Worm (Caenorhabditis elegans) whole organism, L2 larva: ENCODE results near the gene F25E5.8.
A peak's percentile ranks its signal among the peaks of the same experiment; 100 is the strongest.

Source experiments
- C34F6.9 ChIP-seq: fragments of 150-350 bp; optimal IDR thresholded peaks from 2 replicates; lab custom pipeline; 2014; ENCODE audit warnings: missing biosample characterization, missing genetic modification characterization
- R02D3.7 ChIP-seq: fragments of 150-350 bp; optimal IDR thresholded peaks from 2 replicates; lab custom pipeline; 2014; ENCODE audit warnings: missing biosample characterization, missing genetic modification characterization
- Y55F3AM.14 ChIP-seq: fragments of 200-800 bp; sonication (Bioruptor generic); optimal IDR thresholded peaks from 2 replicates; lab custom pipeline; 2018; ENCODE audit warnings: mild to moderate bottlenecking, missing genetic modification characterization, missing compliant biosample characterization
- ZK546.5 ChIP-seq: sonication (generic microtip); optimal IDR thresholded peaks from 2 replicates; lab custom pipeline; 2017; ENCODE audit warnings: missing biosample characterization, missing genetic modification characterization
- alr-1 ChIP-seq: fragments of 150-350 bp; optimal IDR thresholded peaks from 2 replicates; lab custom pipeline; 2014; ENCODE audit warnings: missing biosample characterization, missing genetic modification characterization
- ama-1 ChIP-seq: fragments of 150-350 bp; optimal IDR thresholded peaks from 2 replicates; lab custom pipeline; 2018; ENCODE audit warnings: inconsistent platforms
- blmp-1 ChIP-seq: sonication (generic microtip); optimal IDR thresholded peaks from 2 replicates; lab custom pipeline; 2017; ENCODE audit warnings: missing genetic modification characterization, mild to moderate bottlenecking, missing compliant biosample characterization, antibody characterized with exemption, moderate library complexity; ENCODE audit not compliant: insufficient read depth
- ceh-16 ChIP-seq: fragments of 150-350 bp; optimal IDR thresholded peaks from 2 replicates; lab custom pipeline; 2014; ENCODE audit warnings: missing biosample characterization, missing genetic modification characterization
- ceh-82 ChIP-seq: fragments of 150-350 bp; optimal IDR thresholded peaks from 2 replicates; lab custom pipeline; 2014; ENCODE audit warnings: missing biosample characterization, missing genetic modification characterization
- crh-2 ChIP-seq: sonication (generic microtip); optimal IDR thresholded peaks from 2 replicates; lab custom pipeline; 2017; ENCODE audit warnings: missing biosample characterization, missing genetic modification characterization
- elt-3 ChIP-seq: sonication (generic microtip); optimal IDR thresholded peaks from 2 replicates; lab custom pipeline; 2017; ENCODE audit warnings: missing biosample characterization, missing genetic modification characterization
- fos-1 ChIP-seq: fragments of 150-350 bp; optimal IDR thresholded peaks from 2 replicates; lab custom pipeline; 2014; ENCODE audit warnings: missing biosample characterization, missing genetic modification characterization
- gmeb-1 ChIP-seq: fragments of 150-350 bp; optimal IDR thresholded peaks from 2 replicates; lab custom pipeline; 2014; ENCODE audit warnings: missing biosample characterization, missing genetic modification characterization
- lin-39 ChIP-seq: fragments of 150-350 bp; optimal IDR thresholded peaks from 2 replicates; lab custom pipeline; 2014; ENCODE audit warnings: missing biosample characterization, missing genetic modification reagents, missing genetic modification characterization
- lsy-2 ChIP-seq, 2 experiments: fragments of 150-350 bp in 1 of 2; sonication (generic microtip) in 1 of 2; optimal IDR thresholded peaks; 2 replicates each; lab custom pipeline; 2014 to 2017; ENCODE audit warnings: missing biosample characterization in 2 of 2, missing genetic modification characterization in 2 of 2
- nhr-21 ChIP-seq: fragments of 150-350 bp; optimal IDR thresholded peaks from 2 replicates; lab custom pipeline; 2014; ENCODE audit warnings: missing biosample characterization, missing genetic modification characterization
- nhr-237 ChIP-seq: fragments of 150-350 bp; optimal IDR thresholded peaks from 2 replicates; lab custom pipeline; 2014; ENCODE audit warnings: missing biosample characterization, missing genetic modification characterization
- nhr-25 ChIP-seq: fragments of 150-350 bp; sonication (generic microtip); optimal IDR thresholded peaks from 3 replicates; lab custom pipeline; 2014; ENCODE audit warnings: missing biosample characterization, missing genetic modification characterization
- nhr-6 ChIP-seq: fragments of 150-350 bp; optimal IDR thresholded peaks from 2 replicates; lab custom pipeline; 2014; ENCODE audit warnings: missing biosample characterization, missing genetic modification characterization
- nhr-77 ChIP-seq: fragments of 150-350 bp; optimal IDR thresholded peaks from 2 replicates; lab custom pipeline; 2014; ENCODE audit warnings: missing biosample characterization, missing genetic modification characterization
- peb-1 ChIP-seq: fragments of 150-350 bp; optimal IDR thresholded peaks from 2 replicates; lab custom pipeline; 2014; ENCODE audit warnings: missing biosample characterization, missing genetic modification characterization
- sem-4 ChIP-seq: fragments of 150-350 bp; optimal IDR thresholded peaks from 2 replicates; lab custom pipeline; 2014; ENCODE audit warnings: missing biosample characterization, missing genetic modification reagents, missing genetic modification characterization
- skn-1 ChIP-seq: sonication (generic microtip); optimal IDR thresholded peaks from 2 replicates; lab custom pipeline; 2017; ENCODE audit warnings: missing biosample characterization, missing genetic modification characterization
- sma-3 ChIP-seq: sonication (generic microtip); optimal IDR thresholded peaks from 2 replicates; lab custom pipeline; 2016; ENCODE audit warnings: missing genetic modification reagents, missing genetic modification characterization, missing compliant biosample characterization
- sma-9 ChIP-seq, 2 experiments: fragments of 150-350 bp in 1 of 2; sonication (generic microtip) in 1 of 2; optimal IDR thresholded peaks; 2 replicates each; lab custom pipeline; 2014 to 2016; ENCODE audit warnings: missing genetic modification characterization in 2 of 2, mild to moderate bottlenecking in 1 of 2, missing biosample characterization in 1 of 2, missing compliant biosample characterization in 1 of 2, missing genetic modification reagents in 1 of 2, moderate library complexity in 1 of 2
- unc-39 ChIP-seq: fragments of 150-350 bp; optimal IDR thresholded peaks from 2 replicates; lab custom pipeline; 2014; ENCODE audit warnings: missing biosample characterization, missing genetic modification characterization
- unc-55 ChIP-seq: fragments of 150-350 bp; sonication (generic microtip); optimal IDR thresholded peaks from 3 replicates; lab custom pipeline; 2014; ENCODE audit warnings: missing biosample characterization, missing genetic modification reagents, missing genetic modification characterization
- unc-62 ChIP-seq: fragments of 150-350 bp; optimal IDR thresholded peaks from 2 replicates; lab custom pipeline; 2014; ENCODE audit warnings: missing biosample characterization, missing genetic modification reagents, missing genetic modification characterization
- ztf-1 ChIP-seq: fragments of 200-800 bp; sonication (Bioruptor generic); conservative IDR thresholded peaks from 2 replicates; pipeline ENCODE4 v1.3.6; 2022; ENCODE audit warnings: missing genetic modification characterization, missing compliant biosample characterization
- ztf-11 ChIP-seq: sonication (generic microtip); optimal IDR thresholded peaks from 2 replicates; lab custom pipeline; 2017; ENCODE audit warnings: missing biosample characterization, missing genetic modification characterization
- ztf-4 ChIP-seq: fragments of 150-350 bp; optimal IDR thresholded peaks from 2 replicates; lab custom pipeline; 2014; ENCODE audit warnings: missing biosample characterization, missing genetic modification characterization

Gene F25E5.8

DNA sequence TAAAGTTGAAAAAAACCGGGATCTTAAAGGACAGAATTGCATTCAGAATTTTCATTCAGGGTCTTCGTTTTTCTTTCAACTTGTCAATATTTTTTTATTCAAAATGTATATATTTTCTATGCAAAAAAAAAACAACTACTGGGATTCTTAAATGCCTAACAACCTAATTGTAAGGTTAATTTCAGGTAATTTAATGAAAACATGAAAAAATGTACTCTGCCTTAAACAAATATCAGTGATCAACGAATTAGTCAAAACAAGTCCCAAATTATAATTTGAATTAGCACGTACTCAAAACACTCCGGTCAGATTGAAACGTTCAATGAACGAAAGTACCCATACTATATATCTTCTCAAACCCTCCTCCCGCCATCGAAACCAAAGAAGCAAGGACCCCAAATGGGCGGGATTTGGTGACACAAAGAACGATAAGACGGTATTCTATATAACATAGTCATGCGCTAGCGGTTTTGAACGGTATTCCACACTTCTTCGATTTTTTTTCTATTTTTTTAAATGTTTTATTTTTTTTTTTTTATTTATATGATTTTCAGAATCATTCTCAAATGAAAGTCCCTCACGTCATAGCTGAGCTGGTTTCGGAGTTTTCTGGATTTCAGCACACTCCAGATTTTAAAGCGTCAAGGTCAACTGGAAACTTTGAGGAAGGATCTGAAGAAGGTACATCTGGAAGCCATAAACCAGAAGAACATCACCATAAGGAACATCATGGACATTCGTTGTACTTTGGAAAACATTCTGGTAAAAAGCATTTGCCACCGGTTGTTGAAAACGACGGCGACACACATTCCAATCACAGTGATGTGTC, at the start of gene F25E5.8, which contains the start of gene ddo-2:
TSS of gene F25E5.8 (plus strand) at position 555 of the 829 bp plus-strand sequence.
TSS of gene ddo-2 (minus strand) at position 330 of the 829 bp plus-strand sequence.
- no peak for TF ChIP-seq Y55F3AM.14
- TF ChIP-seq lsy-2 (tag; optimal IDR thresholded peaks at IDR 0.05; lab: Kevin White, UChicago): no peak
- peak; percentile 1 for TF ChIP-seq sem-4
- no peak for TF ChIP-seq nhr-237 (tag; lab: Kevin White, UChicago)
- no peak for TF ChIP-seq ZK546.5 (tag; lab: Kevin White, UChicago)
- TF ChIP-seq sma-3 (GFP tag; lab: Kevin White, UChicago): peak; percentile 20
- no peak for TF ChIP-seq nhr-77 (tag; lab: Kevin White, UChicago)
- peak; percentile 59 for TF ChIP-seq nhr-25 (tag; lab: Kevin White, UChicago)
- TF ChIP-seq blmp-1 (tag; lab: Kevin White, UChicago): peak; percentile 38
- no peak for TF ChIP-seq ztf-1
- no peak for TF ChIP-seq elt-3 (tag; lab: Kevin White, UChicago)
- TF ChIP-seq ama-1: peak; percentile 87
- peak; percentile 30 for TF ChIP-seq nhr-21
- no peak for TF ChIP-seq skn-1 (tag; lab: Kevin White, UChicago)

- TF ChIP-seq elt-3 (tag; lab: Kevin White, UChicago) (no peak), fos-1 (peak; percentile 2), unc-55 (GFP tag; lab: Kevin White, UChicago) (peak; percentile 6), lin-39 (tag; lab: Kevin White, UChicago) (no peak)
Measured at ce11 chrV:7386052-7386573, 49.6 kb upstream of the F25E5.8 start, which contains the start of gene srp-6. srp-6 (minus strand) TSS chrV:7386102.

ce11 chrV:7387755-7388154, 48.0 kb upstream of the F25E5.8 start, which contains the start of gene C02H6.3:
C02H6.3 (minus strand) TSS chrV:7387855.
- TF ChIP-seq nhr-25 (tag; lab: Kevin White, UChicago) (no peak), unc-62 (no peak), unc-39 (tag; lab: Kevin White, UChicago) (no peak), ztf-11 (tag; lab: Kevin White, UChicago) (no peak), sma-3 (GFP tag; lab: Kevin White, UChicago) (no peak), skn-1 (tag; lab: Kevin White, UChicago) (no peak), lin-39 (tag; lab: Kevin White, UChicago) (no peak), nhr-6 (tag; lab: Kevin White, UChicago) (no peak)

DNA sequence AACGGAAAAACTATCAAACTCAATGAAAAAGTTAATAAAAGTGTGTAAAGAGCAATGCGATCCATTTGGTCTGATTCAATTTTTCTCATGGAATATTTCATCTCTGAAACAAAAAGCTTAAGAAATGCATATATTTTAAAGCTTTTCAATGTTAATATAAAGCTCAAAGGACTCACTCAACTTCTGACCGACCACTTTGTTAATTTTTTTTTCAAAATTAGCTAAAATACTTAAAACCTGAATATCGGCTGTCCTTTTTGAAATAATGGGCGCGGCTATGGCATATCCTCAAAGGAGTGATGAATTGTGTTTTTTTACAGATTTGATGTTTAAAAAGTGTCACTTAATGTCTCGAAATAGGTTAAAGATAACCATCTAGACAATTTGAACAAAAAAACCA, 46.0 kb upstream of the F25E5.8 start, which contains the start of gene C02H6.1:
TSS of gene C02H6.1 (minus strand) at position 101 of the 400 bp plus-strand sequence.
- no peak for TF ChIP-seq lsy-2 (tag; optimal IDR thresholded peaks at IDR 0.05; lab: Kevin White, UChicago)
- TF ChIP-seq sma-9 (GFP tag; optimal IDR thresholded peaks at IDR 0.05; lab: Kevin White, UChicago): no peak
- no peak for TF ChIP-seq sma-9 (tag; optimal IDR thresholded peaks at IDR 0.05; lab: Kevin White, UChicago)
- TF ChIP-seq gmeb-1 (tag; lab: Kevin White, UChicago): no peak
- no peak for TF ChIP-seq ztf-4 (tag; lab: Kevin White, UChicago)
- TF ChIP-seq alr-1 (tag; lab: Kevin White, UChicago): no peak
- no peak for TF ChIP-seq C34F6.9 (tag; lab: Kevin White, UChicago)
- TF ChIP-seq ceh-16 (tag; lab: Kevin White, UChicago): no peak
- TF ChIP-seq peb-1 (tag; lab: Kevin White, UChicago): no peak
- TF ChIP-seq nhr-25 (tag; lab: Kevin White, UChicago): no peak
- TF ChIP-seq crh-2 (tag; lab: Kevin White, UChicago): no peak
- no peak for TF ChIP-seq ceh-82 (tag; lab: Kevin White, UChicago)
- TF ChIP-seq R02D3.7 (tag; lab: Kevin White, UChicago): no peak

- TF ChIP-seq fos-1 (peak; percentile 70), nhr-25 (tag; lab: Kevin White, UChicago) (no peak)
Measured at ce11 chrV:7391933-7392332, 43.8 kb upstream of the F25E5.8 start, which contains the start of gene fbxa-105. fbxa-105 (minus strand) TSS chrV:7392029.
